Fruit fly (Drosophila melanogaster) whole organism, wandering third instar larva: ENCODE results near the gene GAA1.

ENCODE experiments used
- Dfd ChIP-seq: fragments of >200 bp; optimal IDR thresholded peaks from 2 replicates; lab custom pipeline; 2017; ENCODE audit warnings: missing biosample characterization, missing genetic modification characterization
- Dif ChIP-seq: fragments of 200-275, 200-300 bp; sonication (Bioruptor generic); optimal IDR thresholded peaks from 2 replicates; lab custom pipeline; 2018; ENCODE audit warnings: missing biosample characterization, missing genetic modification characterization; ENCODE audit not compliant: partially characterized antibody
- br ChIP-seq: fragments of 200-800 bp; sonication (Bioruptor generic); optimal IDR thresholded peaks from 2 replicates; lab custom pipeline; 2016; ENCODE audit warnings: missing biosample characterization, missing genetic modification characterization
- fru ChIP-seq: fragments of 200-800 bp; sonication (Bioruptor generic); optimal IDR thresholded peaks from 3 replicates; lab custom pipeline; 2016; ENCODE audit warnings: missing biosample characterization, mild to moderate bottlenecking, missing genetic modification characterization
- h ChIP-seq: fragments of 200-800 bp; sonication (Bioruptor generic); optimal IDR thresholded peaks from 3 replicates; lab custom pipeline; 2016; ENCODE audit warnings: missing biosample characterization, mild to moderate bottlenecking, missing genetic modification characterization
- lola ChIP-seq: fragments of >200 bp; optimal IDR thresholded peaks from 2 replicates; lab custom pipeline; 2017; ENCODE audit warnings: missing biosample characterization, missing genetic modification characterization
- sage ChIP-seq: fragments of 200-800 bp; sonication (Bioruptor generic); optimal IDR thresholded peaks from 2 replicates; lab custom pipeline; 2016; ENCODE audit warnings: missing biosample characterization, mild to moderate bottlenecking, missing genetic modification characterization

- TF ChIP-seq sage (GFP tag; lab: Kevin White, UChicago) (no peak), br (GFP tag; lab: Kevin White, UChicago) (no peak), Dfd (GFP tag; lab: Kevin White, UChicago) (no peak), fru (GFP tag; lab: Kevin White, UChicago) (no peak), lola (no peak), h (GFP tag; lab: Kevin White, UChicago) (no peak), Dif (GFP tag; lab: Kevin White, UChicago) (no peak)
Observed at dm6 chrX:5922057-5922456, 48.9 kb upstream of the GAA1 start.
